Worm (Caenorhabditis elegans) whole organism, mixed stage, embryonic: Measurements from ENCODE around the gene grk-1.

ENCODE experiments used
- M03D4.4 ChIP-seq: sonication (generic microtip); optimal IDR thresholded peaks from 2 replicates; lab custom pipeline; 2017; ENCODE audit warnings: mild to moderate bottlenecking, missing genetic modification characterization, missing compliant biosample characterization
- bed-3 ChIP-seq: fragments of 200-800 bp; sonication (Bioruptor generic); optimal IDR thresholded peaks from 3 replicates; lab custom pipeline; 2018; ENCODE audit warnings: mild to moderate bottlenecking, missing genetic modification characterization, moderate library complexity, missing compliant biosample characterization
- blmp-1 ChIP-seq: fragments of 150-350 bp; optimal IDR thresholded peaks from 2 replicates; lab custom pipeline; 2014; ENCODE audit warnings: missing biosample characterization, missing genetic modification characterization
- ceh-39 ChIP-seq: fragments of 150-350 bp; optimal IDR thresholded peaks from 2 replicates; lab custom pipeline; 2014; ENCODE audit warnings: missing biosample characterization, missing genetic modification characterization
- ceh-43 ChIP-seq: fragments of 200-800 bp; sonication (Bioruptor generic); optimal IDR thresholded peaks from 2 replicates; lab custom pipeline; 2018; ENCODE audit warnings: mild to moderate bottlenecking, missing genetic modification characterization, moderate library complexity, missing compliant biosample characterization
- ceh-83 ChIP-seq: fragments of 200-800 bp; sonication (Bioruptor generic); optimal IDR thresholded peaks from 2 replicates; lab custom pipeline; 2018; ENCODE audit warnings: mild to moderate bottlenecking, missing genetic modification characterization, missing compliant biosample characterization
- ces-1 ChIP-seq: fragments of 150-350 bp; optimal IDR thresholded peaks from 2 replicates; lab custom pipeline; 2014; ENCODE audit warnings: missing biosample characterization, missing genetic modification reagents, missing genetic modification characterization
- cnd-1 ChIP-seq: fragments of 200-800 bp; sonication (Bioruptor generic); optimal IDR thresholded peaks from 2 replicates; lab custom pipeline; 2018; ENCODE audit warnings: mild to moderate bottlenecking, missing genetic modification characterization, missing compliant biosample characterization
- drap-1 ChIP-seq: fragments of 200-800 bp; sonication (Bioruptor generic); optimal IDR thresholded peaks from 3 replicates; lab custom pipeline; 2018; ENCODE audit warnings: mild to moderate bottlenecking, missing genetic modification characterization, missing compliant biosample characterization
- elt-1 ChIP-seq: sonication (generic microtip); optimal IDR thresholded peaks from 2 replicates; lab custom pipeline; 2017; ENCODE audit warnings: missing genetic modification characterization, mild to moderate bottlenecking, missing compliant biosample characterization, antibody characterized with exemption, moderate library complexity, borderline replicate concordance; ENCODE audit not compliant: insufficient read depth
- elt-3 ChIP-seq: fragments of 150-350 bp; optimal IDR thresholded peaks from 2 replicates; lab custom pipeline; 2014; ENCODE audit warnings: missing biosample characterization, missing genetic modification characterization
- ham-2 ChIP-seq: fragments of 200-800 bp; sonication (Bioruptor generic); optimal IDR thresholded peaks from 2 replicates; lab custom pipeline; 2018; ENCODE audit warnings: mild to moderate bottlenecking, missing genetic modification characterization, missing compliant biosample characterization
- hlh-1 ChIP-seq: fragments of 150-350 bp; optimal IDR thresholded peaks from 2 replicates; lab custom pipeline; 2014; ENCODE audit warnings: missing biosample characterization, missing genetic modification reagents, missing genetic modification characterization
- lin-13 ChIP-seq: fragments of 150-350 bp; optimal IDR thresholded peaks from 2 replicates; lab custom pipeline; 2014; ENCODE audit warnings: missing biosample characterization, missing genetic modification characterization
- lin-32 ChIP-seq: fragments of 200-800 bp; sonication (Bioruptor generic); optimal IDR thresholded peaks from 2 replicates; lab custom pipeline; 2018; ENCODE audit warnings: mild to moderate bottlenecking, missing genetic modification characterization, missing compliant biosample characterization
- lsy-2 ChIP-seq: fragments of 150-350 bp; optimal IDR thresholded peaks from 2 replicates; lab custom pipeline; 2014; ENCODE audit warnings: missing biosample characterization, missing genetic modification characterization
- mab-5 ChIP-seq: fragments of 150-350 bp; optimal IDR thresholded peaks from 2 replicates; lab custom pipeline; 2014; ENCODE audit warnings: missing biosample characterization, missing genetic modification characterization
- mep-1 ChIP-seq: fragments of 150-350 bp; optimal IDR thresholded peaks from 2 replicates; lab custom pipeline; 2017; ENCODE audit warnings: missing biosample characterization, missing genetic modification reagents, missing genetic modification characterization, inconsistent platforms
- mls-2 ChIP-seq: sonication (generic microtip); optimal IDR thresholded peaks from 2 replicates; lab custom pipeline; 2016; ENCODE audit warnings: mild to moderate bottlenecking, missing genetic modification characterization, moderate library complexity, missing compliant biosample characterization
- nhr-12 ChIP-seq: fragments of 150-350 bp; optimal IDR thresholded peaks from 2 replicates; lab custom pipeline; 2014; ENCODE audit warnings: missing biosample characterization, missing genetic modification characterization
- nhr-2 ChIP-seq: fragments of 150-350 bp; optimal IDR thresholded peaks from 2 replicates; lab custom pipeline; 2014; ENCODE audit warnings: missing biosample characterization, missing genetic modification characterization
- nhr-237 ChIP-seq: fragments of 150-350 bp; optimal IDR thresholded peaks from 2 replicates; lab custom pipeline; 2014; ENCODE audit warnings: missing biosample characterization, missing genetic modification characterization
- nhr-28 ChIP-seq: fragments of 150-350 bp; optimal IDR thresholded peaks from 2 replicates; lab custom pipeline; 2014; ENCODE audit warnings: missing biosample characterization, missing genetic modification characterization
- pha-4 ChIP-seq: fragments of 150-350 bp; optimal IDR thresholded peaks from 2 replicates; lab custom pipeline; 2018; ENCODE audit warnings: missing biosample characterization, missing genetic modification reagents, missing genetic modification characterization
- sem-2 ChIP-seq: fragments of 200-800 bp; sonication (Bioruptor generic); optimal IDR thresholded peaks from 2 replicates; lab custom pipeline; 2018; ENCODE audit warnings: mild to moderate bottlenecking, missing genetic modification characterization, missing compliant biosample characterization
- snpc-4 ChIP-seq: fragments of 150-350 bp; optimal IDR thresholded peaks from 2 replicates; lab custom pipeline; 2014; ENCODE audit warnings: missing biosample characterization, missing genetic modification characterization
- sptf-1 ChIP-seq: sonication (generic microtip); optimal IDR thresholded peaks from 2 replicates; lab custom pipeline; 2017; ENCODE audit warnings: mild to moderate bottlenecking, missing genetic modification characterization, moderate library complexity, missing compliant biosample characterization
- tbx-8 ChIP-seq: fragments of 200-800 bp; sonication (Bioruptor generic); optimal IDR thresholded peaks from 2 replicates; lab custom pipeline; 2018; ENCODE audit warnings: mild to moderate bottlenecking, missing genetic modification characterization, moderate library complexity, missing compliant biosample characterization
- unc-120 ChIP-seq: sonication (generic microtip); optimal IDR thresholded peaks from 2 replicates; lab custom pipeline; 2017; ENCODE audit warnings: missing genetic modification characterization, missing compliant biosample characterization; ENCODE audit not compliant: poor library complexity, severe bottlenecking
- unc-39 ChIP-seq: fragments of 150-350 bp; optimal IDR thresholded peaks from 2 replicates; lab custom pipeline; 2014; ENCODE audit warnings: missing biosample characterization, missing genetic modification characterization
- unc-62 ChIP-seq: fragments of 150-350 bp; optimal IDR thresholded peaks from 2 replicates; lab custom pipeline; 2014; ENCODE audit warnings: missing biosample characterization, missing genetic modification reagents, missing genetic modification characterization
- zip-8 ChIP-seq: fragments of 150-350 bp; optimal IDR thresholded peaks from 2 replicates; lab custom pipeline; 2014; ENCODE audit warnings: missing biosample characterization, missing genetic modification characterization
- ztf-11 ChIP-seq: fragments of 150-350 bp; optimal IDR thresholded peaks from 2 replicates; lab custom pipeline; 2014; ENCODE audit warnings: missing biosample characterization, missing genetic modification characterization

grk-1 gene

ce11 chrX:9976206-9976605, 22.8 kb downstream of the grk-1 start, which contains the start of gene mgl-1:
Gene mgl-1, minus strand, starts transcription at chrX:9976306.
- no peak for TF ChIP-seq unc-120 (tag; lab: Kevin White, UChicago)
- no peak for TF ChIP-seq sem-2 (GFP tag; lab: Kevin White, UChicago)
- TF ChIP-seq unc-62 = no peak
- TF ChIP-seq sptf-1 = no peak
- TF ChIP-seq M03D4.4 (tag; lab: Kevin White, UChicago) = no peak

- peak; percentile 64 for TF ChIP-seq elt-1 (tag; lab: Kevin White, UChicago)
- TF ChIP-seq ztf-11 (tag; lab: Kevin White, UChicago) = no peak
These were observed 33.7 kb downstream of the grk-1 start, which contains the start of gene pssy-1 for ce11 chrX:9965275-9965674. Gene pssy-1, plus strand, starts transcription at chrX:9965592.

ce11 chrX:9962535-9962934, 36.5 kb downstream of the grk-1 start:
- no peak for TF ChIP-seq pha-4 (tag; lab: Kevin White, UChicago)
- no peak for TF ChIP-seq lin-13 (tag; lab: Kevin White, UChicago)
- no peak for TF ChIP-seq lin-32 (GFP tag; lab: Kevin White, UChicago)
- TF ChIP-seq, all 35 proteins: peak for 0

ce11 chrX:9958561-9958960, 40.4 kb downstream of the grk-1 start, which contains the start of gene ZC506.1:
Gene ZC506.1, plus strand, starts transcription at chrX:9958960.
- TF ChIP-seq sem-2 (GFP tag; lab: Kevin White, UChicago) (no peak), nhr-28 (tag; lab: Kevin White, UChicago) (no peak), zip-8 (tag; lab: Kevin White, UChicago) (no peak), sptf-1 (peak; percentile 81), mab-5 (tag; lab: Kevin White, UChicago) (no peak), lsy-2 (tag; lab: Kevin White, UChicago) (peak; percentile 73), lin-13 (tag; lab: Kevin White, UChicago) (peak; percentile 89), M03D4.4 (tag; lab: Kevin White, UChicago) (peak; percentile 70), elt-3 (peak; percentile 22), hlh-1 (tag; lab: Kevin White, UChicago) (peak; percentile 84), cnd-1 (tag; lab: Kevin White, UChicago) (peak; percentile 83), unc-120 (tag; lab: Kevin White, UChicago) (peak; percentile 78), ceh-43 (GFP tag; lab: Kevin White, UChicago) (peak; percentile 10), bed-3 (GFP tag; lab: Kevin White, UChicago) (no peak), ceh-83 (GFP tag; lab: Kevin White, UChicago) (no peak), nhr-237 (peak; percentile 90), ces-1 (GFP tag; lab: Kevin White, UChicago) (peak; percentile 81), pha-4 (tag; lab: Kevin White, UChicago) (peak; percentile 94), nhr-2 (tag; lab: Kevin White, UChicago) (no peak), tbx-8 (GFP tag; lab: Kevin White, UChicago) (no peak), mls-2 (tag; lab: Kevin White, UChicago) (peak; percentile 87), blmp-1 (tag; lab: Kevin White, UChicago) (no peak), ham-2 (GFP tag; lab: Kevin White, UChicago) (peak; percentile 8), nhr-12 (tag; lab: Kevin White, UChicago) (no peak), ceh-39 (peak; percentile 89), snpc-4 (tag; lab: Kevin White, UChicago) (no peak), ztf-11 (tag; lab: Kevin White, UChicago) (peak; percentile 83), unc-39 (tag; lab: Kevin White, UChicago) (no peak), mep-1 (tag; lab: Kevin White, UChicago) (peak; percentile 98), elt-1 (tag; lab: Kevin White, UChicago) (no peak), drap-1 (GFP tag; lab: Kevin White, UChicago) (peak; percentile 76), unc-62 (peak; percentile 82)
